Worm (Caenorhabditis elegans) whole organism, midembryonic: ENCODE results near the gene trp-1.

Experiments used
- T22C8.4 ChIP-seq: fragments of 200-800 bp; sonication (Bioruptor generic); IDR thresholded peaks from 2 replicates; pipeline ENCODE4 v1.3.6; 2022; ENCODE audit warnings: missing genetic modification characterization, missing compliant biosample characterization
- ztf-29 ChIP-seq: fragments of 200-800 bp; sonication (Bioruptor generic); IDR thresholded peaks from 2 replicates; pipeline ENCODE4 v1.3.6; 2022; ENCODE audit warnings: missing genetic modification reagents, missing genetic modification characterization, missing compliant biosample characterization

DNA sequence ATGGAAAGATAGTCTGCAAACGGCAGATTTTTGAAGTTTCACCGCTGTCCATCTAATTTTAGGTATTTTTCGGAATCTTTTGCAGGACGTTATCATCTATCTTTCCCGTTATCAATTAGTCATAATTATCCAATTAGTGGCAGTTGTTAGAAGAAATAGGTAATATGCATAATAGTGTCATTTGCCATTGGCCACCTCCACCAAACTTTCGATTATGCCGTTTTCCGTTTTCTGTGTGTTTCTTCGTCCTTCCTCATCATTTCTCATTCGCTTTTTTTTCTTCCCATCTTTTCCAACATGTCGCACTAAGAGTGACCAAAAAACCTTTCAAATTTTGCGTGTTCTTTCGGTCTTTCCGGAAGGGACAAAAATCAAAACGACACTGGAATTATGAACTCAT, 29.4 kb downstream of the trp-1 start:
- TF ChIP-seq T22C8.4 (GFP tag; lab: Robert Waterston, UW): no peak
- TF ChIP-seq ztf-29 (GFP tag; lab: Robert Waterston, UW): no peak
